Worm (Caenorhabditis elegans) whole organism, early embryonic: Measurements from ENCODE around the gene C08D8.1.
"Not testable (repeated sequence)": the region's sequence is repeated elsewhere in the genome, so short reads cannot be mapped to it uniquely, and the experiment has no call there.

ENCODE experiments used
- aly-1 ChIP-seq: sonication (generic microtip); optimal IDR thresholded peaks from 2 replicates; lab custom pipeline; 2016; ENCODE audit warnings: missing genetic modification characterization, missing compliant biosample characterization
- ama-1 ChIP-seq: fragments of 150-350 bp; optimal IDR thresholded peaks from 2 replicates; lab custom pipeline; 2014
- ceh-13 ChIP-seq: fragments of 200-800 bp; sonication (Bioruptor generic); optimal IDR thresholded peaks from 2 replicates; lab custom pipeline; 2018; ENCODE audit warnings: mild to moderate bottlenecking, missing genetic modification characterization, missing compliant biosample characterization
- ets-7 ChIP-seq: sonication (generic microtip); optimal IDR thresholded peaks from 2 replicates; lab custom pipeline; 2016; ENCODE audit warnings: missing genotype, missing genetic modification characterization, missing compliant biosample characterization
- flt-1 ChIP-seq: fragments of 200-800 bp; sonication (Bioruptor generic); IDR thresholded peaks from 2 replicates; pipeline ENCODE4 v1.3.6; 2022; ENCODE audit warnings: missing genetic modification characterization, missing compliant biosample characterization
- hmg-4 ChIP-seq: fragments of 200-800 bp; sonication (Bioruptor generic); optimal IDR thresholded peaks from 2 replicates; lab custom pipeline; 2018; ENCODE audit warnings: mild to moderate bottlenecking, missing genetic modification characterization, missing compliant biosample characterization
- hnd-1 ChIP-seq: sonication (generic microtip); optimal IDR thresholded peaks from 2 replicates; lab custom pipeline; 2016; ENCODE audit warnings: missing genetic modification characterization, missing compliant biosample characterization
- sea-1 ChIP-seq: fragments of 200-800 bp; sonication (Bioruptor generic); conservative IDR thresholded peaks from 2 replicates; pipeline ENCODE4 v1.3.6; 2022; ENCODE audit warnings: missing genetic modification characterization, missing compliant biosample characterization

ce11 chrV:8329390-8329789 is 16.2 kb upstream of the C08D8.1 start:
- TF ChIP-seq ets-7 (tag; lab: Kevin White, UChicago); hmg-4 (GFP tag; lab: Kevin White, UChicago); ama-1 (lab: Kevin White, UChicago); ceh-13 (GFP tag; lab: Kevin White, UChicago); sea-1; aly-1 (tag; lab: Kevin White, UChicago); hnd-1 (tag; lab: Kevin White, UChicago); flt-1 (GFP tag; lab: Robert Waterston, UW): not testable (repeated sequence)
